Worm (Caenorhabditis elegans): ENCODE data around the gene hsp-75.

hsp-75 gene

DNA sequence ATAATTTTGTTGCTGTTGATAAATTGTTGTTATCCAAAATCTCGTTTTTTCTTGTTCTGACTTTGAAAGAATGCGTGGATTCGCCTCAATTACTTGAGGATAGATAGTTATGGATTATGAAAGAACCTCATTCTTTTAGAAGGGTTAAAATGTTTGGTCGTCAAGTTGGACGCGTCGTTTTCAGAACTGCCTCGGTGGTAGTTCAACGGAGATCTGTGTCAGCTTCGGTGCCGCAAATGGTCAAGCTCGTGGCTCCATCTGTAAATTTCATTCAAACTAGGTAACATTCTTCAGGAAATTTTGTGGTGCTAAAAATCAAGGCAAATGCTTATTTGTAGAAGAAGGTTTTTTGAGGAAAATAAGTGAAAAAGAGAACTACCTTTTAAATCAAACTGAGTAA lies 45.9 kb downstream of the hsp-75 start, which contains the start of gene ndab-2 (continued):
- TF ChIP-seq F37B4.10 (GFP tag; IDR thresholded peaks at IDR 0.05) (no peak), K12H6.12 (tag; optimal IDR thresholded peaks at IDR 0.05) (no peak), Y67H2A.10 (GFP tag; conservative IDR thresholded peaks at IDR 0.05) (no peak), ztf-3 (GFP tag; optimal IDR thresholded peaks at IDR 0.05) (no peak), hmg-20 (GFP tag; IDR thresholded peaks at IDR 0.05) (no peak), ceh-79 (tag; optimal IDR thresholded peaks at IDR 0.05) (no peak), madf-6 (GFP tag; IDR thresholded peaks at IDR 0.05) (peak; percentile 70), bed-1 (GFP tag; IDR thresholded peaks at IDR 0.05) (no peak), snpc-4 (GFP tag; optimal IDR thresholded peaks at IDR 0.05) (no peak), snpc-4 (tag; optimal IDR thresholded peaks at IDR 0.05) (peak in 1 of 4 experiments; percentile 5), attf-5 (GFP tag; optimal IDR thresholded peaks at IDR 0.05) (no peak), Y56A3A.18 (GFP tag; IDR thresholded peaks at IDR 0.05) (peak; percentile 75), attf-3 (GFP tag; conservative IDR thresholded peaks at IDR 0.05) (no peak), nhr-120 (GFP tag; IDR thresholded peaks at IDR 0.05) (no peak), ztf-22 (GFP tag; optimal IDR thresholded peaks at IDR 0.05) (no peak), snpc-1.3 (tag; optimal IDR thresholded peaks at IDR 0.05; ENCODE audit: insufficient read depth) (no peak), egrh-3 (GFP tag; IDR thresholded peaks at IDR 0.05) (no peak), lsy-27 (tag; optimal IDR thresholded peaks at IDR 0.05; ENCODE audit: borderline replicate concordance, insufficient read depth) (no peak), F10E7.11 (tag; optimal IDR thresholded peaks at IDR 0.05) (no peak), D2030.7 (GFP tag; IDR thresholded peaks at IDR 0.05) (no peak; the same call in 1 of the 2 replicates), lsl-1 (GFP tag; optimal IDR thresholded peaks at IDR 0.05) (peak; percentile 33), cebp-2 (GFP tag; IDR thresholded peaks at IDR 0.05) (no peak), hlh-12 (tag; optimal IDR thresholded peaks at IDR 0.05) (no peak), ceh-40 (GFP tag; IDR thresholded peaks at IDR 0.05) (no peak), T07F8.4 (tag; optimal IDR thresholded peaks at IDR 0.05) (no peak), zim-3 (tag; optimal IDR thresholded peaks at IDR 0.05) (no peak), bed-2 (GFP tag; IDR thresholded peaks at IDR 0.05) (no peak), nfya-1 (tag; optimal IDR thresholded peaks at IDR 0.05; ENCODE audit: borderline replicate concordance, insufficient read depth) (no peak), lin-26 (GFP tag; IDR thresholded peaks at IDR 0.05) (peak; percentile 62; the same call in 1 of the 2 replicates), lin-40 (tag; optimal IDR thresholded peaks at IDR 0.05) (no peak), atf-7 (tag; optimal IDR thresholded peaks at IDR 0.05) (no peak), nfyb-1 (GFP tag; IDR thresholded peaks at IDR 0.05) (0 out of 2 replicates have a peak, but pooled peaks have one; percentile 43), nhr-179 (tag; optimal IDR thresholded peaks at IDR 0.05) (no peak), hsf-1 (GFP tag; IDR thresholded peaks at IDR 0.05) (peak; percentile 68; the same call in 1 of the 2 replicates), dox-1 (GFP tag; IDR thresholded peaks at IDR 0.05) (0 out of 2 replicates have a peak, but pooled peaks have one; percentile 52), K11D2.4 (GFP tag; IDR thresholded peaks at IDR 0.05) (no peak), lin-35 (GFP tag; optimal IDR thresholded peaks at IDR 0.05) (no peak), B0019.2 (GFP tag; conservative IDR thresholded peaks at IDR 0.05) (no peak), let-526 (GFP tag; IDR thresholded peaks at IDR 0.05) (no peak), pbrm-1 (GFP tag; IDR thresholded peaks at IDR 0.05) (peak; percentile 42; the same call in 1 of the 2 replicates), ceh-91 (GFP tag; IDR thresholded peaks at IDR 0.05) (no peak), mcd-1 (GFP tag; IDR thresholded peaks at IDR 0.05) (peak; percentile 47; the same call in 1 of the 2 replicates), xnd-1 (tag; optimal IDR thresholded peaks at IDR 0.05) (no peak), ceh-100 (GFP tag; IDR thresholded peaks at IDR 0.05) (peak; percentile 59; the same call in 1 of the 2 replicates), rpc-1 (optimal IDR thresholded peaks at IDR 0.05) (no peak), rpc-1 (tag; optimal IDR thresholded peaks at IDR 0.05) (no peak), athp-1 (tag; optimal IDR thresholded peaks at IDR 0.05) (peak; percentile 38), nhr-27 (tag; optimal IDR thresholded peaks at IDR 0.05) (no peak), nhr-90 (tag; optimal IDR thresholded peaks at IDR 0.05) (no peak)
